Fruit fly (Drosophila melanogaster) whole organism, embryonic: ENCODE measurements around the gene mRpL51.

Experiments used
- Bteb2 ChIP-seq: fragments of 200-800 bp; sonication (Bioruptor generic); optimal IDR thresholded peaks from 2 replicates; lab custom pipeline; 2016; ENCODE audit warnings: missing biosample characterization, missing genetic modification characterization
- CG10654 ChIP-seq: fragments of 200-800 bp; sonication (Bioruptor generic); optimal IDR thresholded peaks from 2 replicates; lab custom pipeline; 2016; ENCODE audit warnings: missing biosample characterization, missing genetic modification characterization
- CG11093 ChIP-seq: fragments of 200-800 bp; sonication (Bioruptor generic); IDR thresholded peaks from 3 replicates; pipeline ENCODE4 v1.3.6; 2022; ENCODE audit warnings: missing biosample characterization, missing genetic modification characterization
- CG11560 ChIP-seq: fragments of 200-800 bp; sonication (Bioruptor generic); IDR thresholded peaks from 3 replicates; pipeline ENCODE4 v1.3.6; 2022; ENCODE audit warnings: missing biosample characterization, missing genetic modification characterization
- CG11695 ChIP-seq: fragments of 200-800 bp; sonication (Bioruptor generic); IDR thresholded peaks from 3 replicates; pipeline ENCODE4 v1.3.6; 2022; ENCODE audit warnings: missing biosample characterization, missing genetic modification characterization
- CG12391 ChIP-seq: fragments of 200-800 bp; sonication (Bioruptor generic); optimal IDR thresholded peaks from 3 replicates; lab custom pipeline; 2018; ENCODE audit warnings: missing biosample characterization, mild to moderate bottlenecking, missing genetic modification characterization, moderate library complexity
- CG13424 ChIP-seq: fragments of 200-800 bp; sonication (Bioruptor generic); optimal IDR thresholded peaks from 2 replicates; lab custom pipeline; 2019; ENCODE audit warnings: missing biosample characterization, mild to moderate bottlenecking, missing genetic modification characterization, moderate library complexity
- CG14667 ChIP-seq: fragments of 200-800 bp; sonication (Bioruptor generic); IDR thresholded peaks from 2 replicates; pipeline ENCODE4 v1.3.6; 2022; ENCODE audit warnings: missing biosample characterization, missing genetic modification characterization
- CG15696 ChIP-seq: fragments of 200-800 bp; sonication (Bioruptor generic); optimal IDR thresholded peaks from 2 replicates; lab custom pipeline; 2019; ENCODE audit warnings: missing biosample characterization, mild to moderate bottlenecking, missing genetic modification characterization, moderate library complexity
- CG1602 ChIP-seq: fragments of 200-800 bp; sonication (Bioruptor generic); optimal IDR thresholded peaks from 3 replicates; lab custom pipeline; 2016; ENCODE audit warnings: missing biosample characterization, missing genetic modification characterization
- CG17829 ChIP-seq: fragments of 200-800 bp; optimal IDR thresholded peaks from 2 replicates; lab custom pipeline; 2019; ENCODE audit warnings: missing biosample characterization, mild to moderate bottlenecking, missing genetic modification characterization, moderate library complexity
- CG2129 ChIP-seq: fragments of 200-800 bp; sonication (Bioruptor generic); IDR thresholded peaks from 2 replicates; pipeline ENCODE4 v1.3.6; 2022; ENCODE audit warnings: missing biosample characterization, missing genetic modification characterization; ENCODE audit not compliant: partially characterized antibody
- CG34224 ChIP-seq: fragments of 200-800 bp; sonication (Bioruptor generic); IDR thresholded peaks from 3 replicates; pipeline ENCODE4 v1.3.6; 2022; ENCODE audit warnings: missing biosample characterization, missing genetic modification characterization; ENCODE audit not compliant: partially characterized antibody
- CG4404 ChIP-seq: fragments of 200-800 bp; sonication (Bioruptor generic); IDR thresholded peaks from 2 replicates; pipeline ENCODE4 v1.3.6; 2022; ENCODE audit warnings: missing biosample characterization, missing genetic modification characterization
- CG5245 ChIP-seq: fragments of 200-800 bp; sonication (Bioruptor generic); optimal IDR thresholded peaks from 3 replicates; lab custom pipeline; 2016; ENCODE audit warnings: missing biosample characterization, missing genetic modification characterization
- CG6813 ChIP-seq: fragments of 200-800 bp; sonication (Bioruptor generic); optimal IDR thresholded peaks from 2 replicates; lab custom pipeline; 2017; ENCODE audit warnings: missing biosample characterization, missing genetic modification characterization, mild to moderate bottlenecking, moderate library complexity, missing genetic modification reagents
- CG7556 ChIP-seq: fragments of 200-800 bp; sonication (Bioruptor generic); optimal IDR thresholded peaks from 2 replicates; lab custom pipeline; 2017; ENCODE audit warnings: missing biosample characterization, mild to moderate bottlenecking, missing genetic modification characterization
- CG7745 ChIP-seq: fragments of 200-800 bp; sonication (Bioruptor generic); optimal IDR thresholded peaks from 2 replicates; lab custom pipeline; 2018; ENCODE audit warnings: missing biosample characterization, mild to moderate bottlenecking, missing genetic modification characterization, moderate library complexity
- CG9215 ChIP-seq: fragments of 200-800 bp; sonication (Bioruptor generic); IDR thresholded peaks from 2 replicates; pipeline ENCODE4 v1.3.6; 2022; ENCODE audit warnings: missing biosample characterization, missing genetic modification characterization
- CG9817 ChIP-seq: fragments of 200-800 bp; sonication (Bioruptor generic); optimal IDR thresholded peaks from 2 replicates; lab custom pipeline; 2018; ENCODE audit warnings: missing biosample characterization, mild to moderate bottlenecking, missing genetic modification characterization, moderate library complexity
- Dll ChIP-seq: fragments of 200-800 bp; sonication (Bioruptor generic); IDR thresholded peaks from 4 replicates; pipeline ENCODE4 v1.3.6; 2022; ENCODE audit warnings: missing biosample characterization, missing genetic modification characterization; ENCODE audit not compliant: partially characterized antibody
- Doc2 ChIP-seq: fragments of 200-800 bp; sonication (Bioruptor generic); IDR thresholded peaks from 2 replicates; pipeline ENCODE4 v1.3.6; 2022; ENCODE audit warnings: missing biosample characterization, missing genetic modification characterization
- ERR ChIP-seq: fragments of 200-800 bp; sonication (Bioruptor generic); optimal IDR thresholded peaks from 2 replicates; lab custom pipeline; 2016; ENCODE audit warnings: missing biosample characterization, missing genetic modification characterization
- Gsc ChIP-seq: fragments of 200-800 bp; sonication (Bioruptor generic); IDR thresholded peaks from 2 replicates; pipeline ENCODE4 v1.3.6; 2022; ENCODE audit warnings: missing biosample characterization, missing genetic modification characterization
- HLH4C ChIP-seq: fragments of 200-800 bp; sonication (Bioruptor generic); IDR thresholded peaks from 3 replicates; pipeline ENCODE4 v1.3.6; 2022; ENCODE audit warnings: missing biosample characterization, missing genetic modification characterization; ENCODE audit not compliant: partially characterized antibody
- Hr3 ChIP-seq: fragments of 200-800 bp; sonication (Bioruptor generic); optimal IDR thresholded peaks from 3 replicates; lab custom pipeline; 2016; ENCODE audit warnings: missing biosample characterization, missing genetic modification characterization
- Hr78 ChIP-seq, 2 experiments: fragments of 200-800 bp in 1 of 2; fragments of >200 bp in 1 of 2; sonication (Bioruptor generic) in 1 of 2; optimal IDR thresholded peaks; 2 replicates each; lab custom pipeline; 2017 to 2019; ENCODE audit warnings: missing biosample characterization in 2 of 2, missing genetic modification characterization in 2 of 2, mild to moderate bottlenecking in 1 of 2, moderate library complexity in 1 of 2
- Rx ChIP-seq: fragments of 200-800 bp; sonication (Bioruptor generic); IDR thresholded peaks from 2 replicates; pipeline ENCODE4 v1.3.6; 2022; ENCODE audit warnings: missing biosample characterization, missing genetic modification characterization
- Sox102F ChIP-seq: fragments of 200-800 bp; sonication (Bioruptor generic); optimal IDR thresholded peaks from 2 replicates; lab custom pipeline; 2018; ENCODE audit warnings: missing biosample characterization, mild to moderate bottlenecking, missing genetic modification characterization, moderate library complexity
- Stat92E ChIP-seq, 3 experiments: fragments of >200 bp in 2 of 3; fragments of 200-800 bp in 1 of 3; sonication (Bioruptor generic) in 1 of 3; optimal IDR thresholded peaks; 2 replicates each; lab custom pipeline; 2017 to 2019; ENCODE audit warnings: missing biosample characterization in 3 of 3, missing genetic modification characterization in 3 of 3, mild to moderate bottlenecking in 1 of 3, moderate library complexity in 1 of 3
- Usf ChIP-seq: fragments of 200-800 bp; sonication (Bioruptor generic); optimal IDR thresholded peaks from 2 replicates; lab custom pipeline; 2017; ENCODE audit warnings: missing genotype, missing biosample characterization, missing genetic modification characterization
- Xbp1 ChIP-seq: fragments of 200-800 bp; sonication (Bioruptor generic); optimal IDR thresholded peaks from 3 replicates; lab custom pipeline; 2016; ENCODE audit warnings: missing biosample characterization, mild to moderate bottlenecking, missing genetic modification characterization
- al ChIP-seq: fragments of 200-800 bp; sonication (Bioruptor generic); IDR thresholded peaks from 2 replicates; pipeline ENCODE4 v1.3.6; 2022; ENCODE audit warnings: missing biosample characterization, missing genetic modification characterization
- ap ChIP-seq: fragments of 200-800 bp; sonication (Bioruptor generic); IDR thresholded peaks from 2 replicates; pipeline ENCODE4 v1.3.6; 2022; ENCODE audit warnings: missing biosample characterization, missing genetic modification characterization
- cato ChIP-seq: fragments of 200-800 bp; sonication (Bioruptor generic); optimal IDR thresholded peaks from 2 replicates; lab custom pipeline; 2016; ENCODE audit warnings: missing biosample characterization, missing genetic modification characterization, borderline replicate concordance
- cg ChIP-seq: fragments of 200-800 bp; sonication (Bioruptor generic); optimal IDR thresholded peaks from 3 replicates; lab custom pipeline; 2019; ENCODE audit warnings: missing biosample characterization, mild to moderate bottlenecking, missing genetic modification characterization, moderate library complexity
- chif ChIP-seq, 2 experiments: fragments of 200-800 bp; sonication (Bioruptor generic); optimal IDR thresholded peaks; 3 replicates each; lab custom pipeline; 2016; ENCODE audit warnings: missing biosample characterization in 2 of 2, missing genetic modification characterization in 2 of 2
- emc ChIP-seq: fragments of 200-800 bp; sonication (Bioruptor generic); optimal IDR thresholded peaks from 2 replicates; lab custom pipeline; 2016; ENCODE audit warnings: missing biosample characterization, missing genetic modification characterization
- gem ChIP-seq: fragments of 200-800 bp; sonication (Bioruptor generic); optimal IDR thresholded peaks from 2 replicates; lab custom pipeline; 2019; ENCODE audit warnings: missing biosample characterization, mild to moderate bottlenecking, missing genetic modification characterization, moderate library complexity
- gfzf ChIP-seq: fragments of 200-800 bp; sonication (Bioruptor generic); optimal IDR thresholded peaks from 2 replicates; lab custom pipeline; 2016; ENCODE audit warnings: missing biosample characterization, mild to moderate bottlenecking, missing genetic modification characterization, moderate library complexity
- grau ChIP-seq: fragments of 200-800 bp; optimal IDR thresholded peaks from 3 replicates; lab custom pipeline; 2019; ENCODE audit warnings: missing biosample characterization, mild to moderate bottlenecking, missing genetic modification characterization, moderate library complexity
- gro ChIP-seq: fragments of 200-800 bp; sonication (Bioruptor generic); optimal IDR thresholded peaks from 2 replicates; lab custom pipeline; 2016; ENCODE audit warnings: missing biosample characterization, missing genetic modification characterization
- gsb-n ChIP-seq: fragments of 200-800 bp; sonication (Bioruptor generic); optimal IDR thresholded peaks from 3 replicates; lab custom pipeline; 2018; ENCODE audit warnings: missing biosample characterization, mild to moderate bottlenecking, missing genetic modification characterization
- klu ChIP-seq: fragments of 200-800 bp; sonication (Bioruptor generic); IDR thresholded peaks from 2 replicates; pipeline ENCODE4 v1.3.6; 2022; ENCODE audit warnings: missing biosample characterization, missing genetic modification characterization
- luna ChIP-seq: fragments of 200-800 bp; sonication (Bioruptor generic); optimal IDR thresholded peaks from 2 replicates; lab custom pipeline; 2016; ENCODE audit warnings: missing biosample characterization, missing genetic modification characterization
- sc ChIP-seq, 3 experiments: fragments of >200 bp in 2 of 3; fragments of 200-800 bp in 1 of 3; sonication (Bioruptor generic) in 1 of 3; optimal IDR thresholded peaks; 2 replicates in 2 of 3; 3 replicates in 1 of 3; lab custom pipeline; 2017; ENCODE audit warnings: mild to moderate bottlenecking in 1 of 3, missing biosample characterization in 1 of 3, missing genetic modification characterization in 1 of 3, missing genetic modification reagents in 1 of 3
- scrt ChIP-seq: fragments of 200-800 bp; sonication (Bioruptor generic); optimal IDR thresholded peaks from 2 replicates; lab custom pipeline; 2018; ENCODE audit warnings: missing biosample characterization, mild to moderate bottlenecking, missing genetic modification characterization, moderate library complexity
- slbo ChIP-seq: fragments of 200-800 bp; sonication (Bioruptor generic); IDR thresholded peaks from 2 replicates; pipeline ENCODE4 v1.3.6; 2022; ENCODE audit warnings: missing biosample characterization, missing genetic modification characterization
- tup ChIP-seq: fragments of 200-800 bp; sonication (Bioruptor generic); optimal IDR thresholded peaks from 2 replicates; lab custom pipeline; 2016; ENCODE audit warnings: missing biosample characterization, mild to moderate bottlenecking, missing genetic modification characterization, moderate library complexity
- z ChIP-seq: fragments of 200-800 bp; sonication (Bioruptor generic); IDR thresholded peaks from 3 replicates; pipeline ENCODE4 v1.3.6; 2022; ENCODE audit warnings: missing biosample characterization, missing genetic modification characterization

mRpL51 gene

dm6 chr2L:8471667-8472066 is 45.5 kb downstream of the mRpL51 start (continued):
- TF ChIP-seq CG34224 (GFP tag; lab: Robert Waterston, UW) (no peak), luna (GFP tag; lab: Kevin White, UChicago) (no peak), Doc2 (GFP tag; lab: Robert Waterston, UW) (no peak), klu (no peak), CG10654 (no peak), tup (GFP tag; lab: Kevin White, UChicago) (no peak), Stat92E (GFP tag; optimal IDR thresholded peaks at IDR 0.05; lab: Kevin White, UChicago) (no peak), CG15696 (tag; lab: Kevin White, UChicago) (peak; percentile 57), CG14667 (GFP tag; lab: Robert Waterston, UW) (no peak), ERR (GFP tag; lab: Kevin White, UChicago) (no peak), Hr78 (GFP tag; optimal IDR thresholded peaks at IDR 0.05; lab: Kevin White, UChicago) (no peak), CG11560 (tag; lab: Robert Waterston, UW) (no peak), sc (optimal IDR thresholded peaks at IDR 0.05; lab: Kevin White, UChicago) (no peak), sc (GFP tag; optimal IDR thresholded peaks at IDR 0.05; lab: Kevin White, UChicago) (peak; percentile 27), slbo (GFP tag; lab: Robert Waterston, UW) (no peak), chif (GFP tag; optimal IDR thresholded peaks at IDR 0.05; lab: Kevin White, UChicago) (peak in 1 of 2 experiments; percentile 34), cato (GFP tag; lab: Kevin White, UChicago) (no peak), scrt (no peak), z (GFP tag; lab: Robert Waterston, UW) (no peak), CG6813 (GFP tag; lab: Kevin White, UChicago) (no peak), gro (GFP tag; lab: Kevin White, UChicago) (no peak), CG4404 (GFP tag; lab: Robert Waterston, UW) (no peak), Dll (GFP tag; lab: Robert Waterston, UW) (no peak), Hr3 (peak; percentile 15), CG2129 (no peak), Sox102F (GFP tag; lab: Kevin White, UChicago) (peak; percentile 36), CG7556 (no peak), grau (tag; lab: Kevin White, UChicago) (peak; percentile 38), CG17829 (peak; percentile 64), CG7745 (tag; lab: Kevin White, UChicago) (no peak), HLH4C (GFP tag; lab: Robert Waterston, UW) (no peak), gsb-n (tag; lab: Kevin White, UChicago) (peak; percentile 50), emc (no peak), Gsc (GFP tag; lab: Robert Waterston, UW) (no peak), CG11695 (GFP tag; lab: Robert Waterston, UW) (0 out of 3 replicates have a peak, but pooled peaks have one; percentile 16), gfzf (GFP tag; lab: Kevin White, UChicago) (no peak), al (no peak), gem (peak; percentile 67), CG13424 (tag; lab: Kevin White, UChicago) (peak; percentile 31), Xbp1 (GFP tag; lab: Kevin White, UChicago) (peak; percentile 17), CG1602 (GFP tag; lab: Kevin White, UChicago) (peak; percentile 29), Bteb2 (GFP tag; lab: Kevin White, UChicago) (no peak), CG9215 (GFP tag; lab: Robert Waterston, UW) (no peak), CG12391 (tag; lab: Kevin White, UChicago) (peak; percentile 38), Usf (GFP tag; lab: Kevin White, UChicago) (no peak), CG11093 (GFP tag; lab: Robert Waterston, UW) (no peak), Rx (no peak), cg (GFP tag; lab: Kevin White, UChicago) (no peak), CG5245 (GFP tag; lab: Kevin White, UChicago) (no peak), ap (GFP tag; lab: Robert Waterston, UW) (no peak), CG9817 (no peak)
